ENCODE assay signal across 3 fruit fly cellular contexts in the genomic region with DNA sequence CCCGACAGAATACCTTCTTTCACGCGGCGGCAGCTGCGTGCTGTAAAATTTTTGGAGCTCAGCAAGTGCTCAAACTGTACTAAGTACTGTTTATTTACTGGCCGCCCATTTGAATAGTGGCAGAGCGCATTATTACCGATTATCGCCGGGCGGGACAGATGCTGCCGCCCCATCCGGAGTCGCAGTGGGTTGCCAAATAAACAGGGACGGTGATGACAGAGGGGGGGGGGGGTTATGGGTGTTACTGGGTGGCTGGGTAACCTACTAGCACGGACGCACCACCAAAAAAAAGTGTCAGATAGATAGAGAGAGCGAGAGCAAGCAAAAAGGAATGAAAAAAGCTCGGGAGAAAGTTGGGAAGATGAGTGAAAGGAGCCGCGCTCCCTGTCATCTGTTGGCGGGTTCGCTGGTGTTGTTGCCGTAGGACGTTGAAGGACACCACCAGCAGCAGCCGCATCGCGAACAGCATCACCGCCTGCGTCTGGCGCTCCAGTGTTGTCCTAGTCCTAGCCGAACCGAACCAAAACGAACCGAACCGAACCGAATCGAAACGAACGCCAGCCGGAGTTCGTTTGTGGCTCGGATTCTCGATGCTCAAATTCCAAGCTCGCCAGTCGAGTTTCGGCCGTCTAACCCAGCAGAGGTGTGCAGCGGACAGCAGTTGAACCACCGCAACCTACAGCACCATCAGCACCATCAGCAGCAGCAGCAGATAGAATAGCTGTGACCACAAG.
TF ChIP-seq lines count a peak whose summit lies in the region.

Gene CG11000 (plus strand): TSS at position 626 of the 734 bp plus-strand sequence.

- no peak for TF ChIP-seq CTCF in whole organism, embryonic (GFP tag; optimal IDR thresholded peaks at IDR 0.05; lab: Kevin White, UChicago)

TF ChIP-seq in whole organism, adult, 20 proteins besides CTCF, POLR2A, EP300 and RAD21:
- TF ChIP-seq Clk (GFP tag; optimal IDR thresholded peaks at IDR 0.05; lab: Kevin White, UChicago) (no peak), cic (GFP tag; optimal IDR thresholded peaks at IDR 0.05; lab: Kevin White, UChicago) (peak; percentile 6)

TF ChIP-seq in whole organism, embryonic, 481 proteins besides CTCF, POLR2A, EP300 and RAD21:
- TF ChIP-seq Med (GFP tag; lab: Kevin White, UChicago) (peak; percentile 58), Dbx (GFP tag; IDR thresholded peaks at IDR 0.05; lab: Robert Waterston, UW) (0 out of 3 replicates have a peak, but pooled peaks have one; percentile 8), CG7372 (GFP tag; IDR thresholded peaks at IDR 0.05; lab: Robert Waterston, UW) (no peak), CG10274 (GFP tag; optimal IDR thresholded peaks at IDR 0.05; lab: Kevin White, UChicago) (no peak), CG31224 (GFP tag; IDR thresholded peaks at IDR 0.05; lab: Robert Waterston, UW) (peak; percentile 63; the same call in 1 of the 2 replicates), Trl (optimal IDR thresholded peaks at IDR 0.05; lab: Kevin White, UChicago) (peak in 1 of 2 experiments; percentile 27), Trl (GFP tag; optimal IDR thresholded peaks at IDR 0.05; lab: Kevin White, UChicago) (no peak), abd-A (tag; optimal IDR thresholded peaks at IDR 0.05; lab: Kevin White, UChicago) (peak; percentile 89), Deaf1 (tag; optimal IDR thresholded peaks at IDR 0.05; lab: Kevin White, UChicago) (peak; percentile 98), caup (GFP tag; optimal IDR thresholded peaks at IDR 0.05; lab: Kevin White, UChicago; ENCODE audit: severe bottlenecking) (no peak), CG15269 (tag; optimal IDR thresholded peaks at IDR 0.05; lab: Kevin White, UChicago) (no peak), chinmo (GFP tag; IDR thresholded peaks at IDR 0.05; lab: Robert Waterston, UW; ENCODE audit: partially characterized antibody) (0 out of 4 replicates have a peak, but pooled peaks have one; percentile 21), crol (GFP tag; IDR thresholded peaks at IDR 0.05; lab: Robert Waterston, UW) (peak; percentile 49; the same call in 1 of the 2 replicates)
TF ChIP-seq in whole organism, embryonic: peak in this region for 8.

TF ChIP-seq in whole organism, pupa, 21 proteins besides CTCF, POLR2A, EP300 and RAD21:
- TF ChIP-seq CG13204 (GFP tag; optimal IDR thresholded peaks at IDR 0.05; lab: Kevin White, UChicago) (peak; percentile 44), CG4496 (GFP tag; IDR thresholded peaks at IDR 0.05; lab: Robert Waterston, UW) (no peak)
